Fruit fly (Drosophila melanogaster): Measurements from ENCODE around the gene Hel89B.
A peak's percentile ranks its signal among the peaks of the same experiment; 100 is the strongest.

The Hel89B gene

dm6 chr3R:15983541-15984229 lies 10.6 kb downstream of the Hel89B start (continued):
- TF ChIP-seq MTF-1 (GFP tag; optimal IDR thresholded peaks at IDR 0.05; ENCODE audit: borderline replicate concordance) (peak; percentile 33), ssp (GFP tag; IDR thresholded peaks at IDR 0.05) (no peak), Blimp-1 (GFP tag; optimal IDR thresholded peaks at IDR 0.05) (peak; percentile 62), CG11504 (tag; optimal IDR thresholded peaks at IDR 0.05) (peak; percentile 62), CG9797 (GFP tag; optimal IDR thresholded peaks at IDR 0.05) (no peak), CG13424 (tag; optimal IDR thresholded peaks at IDR 0.05) (peak; percentile 48), CG17361 (GFP tag; IDR thresholded peaks at IDR 0.05) (peak; percentile 51; the same call in 1 of the 3 replicates), CG15269 (tag; optimal IDR thresholded peaks at IDR 0.05) (no peak), Fer1 (GFP tag; optimal IDR thresholded peaks at IDR 0.05) (peak; percentile 10), Asciz (GFP tag; optimal IDR thresholded peaks at IDR 0.05) (peak; percentile 77), Mes4 (GFP tag; optimal IDR thresholded peaks at IDR 0.05) (peak; percentile 7), wek (GFP tag; optimal IDR thresholded peaks at IDR 0.05) (peak; percentile 53), vvl (GFP tag; IDR thresholded peaks at IDR 0.05) (peak; percentile 26; the same call in 1 of the 2 replicates), CG34376 (GFP tag; optimal IDR thresholded peaks at IDR 0.05) (peak; percentile 90), pho (GFP tag; optimal IDR thresholded peaks at IDR 0.05) (no peak), salm (tag; optimal IDR thresholded peaks at IDR 0.05) (peak; percentile 64), Awh (GFP tag; IDR thresholded peaks at IDR 0.05) (0 out of 2 replicates have a peak, but pooled peaks have one; percentile 7), CG10979 (tag; optimal IDR thresholded peaks at IDR 0.05) (peak; percentile 44), CG1233 (GFP tag; optimal IDR thresholded peaks at IDR 0.05) (peak; percentile 31), tap (tag; optimal IDR thresholded peaks at IDR 0.05) (peak; percentile 53), CG31441 (GFP tag; IDR thresholded peaks at IDR 0.05) (peak; percentile 53; the same call in 1 of the 2 replicates), Max (GFP tag; optimal IDR thresholded peaks at IDR 0.05) (peak; percentile 19), zf30C (GFP tag; optimal IDR thresholded peaks at IDR 0.05) (peak; percentile 82), so (GFP tag; IDR thresholded peaks at IDR 0.05) (no peak), CG18599 (GFP tag; optimal IDR thresholded peaks at IDR 0.05) (peak; percentile 8), CG8765 (GFP tag; IDR thresholded peaks at IDR 0.05) (no peak), Rfx (GFP tag; IDR thresholded peaks at IDR 0.05) (no peak), Six4 (GFP tag; optimal IDR thresholded peaks at IDR 0.05) (no peak), phol (tag; optimal IDR thresholded peaks at IDR 0.05) (peak; percentile 9), Camta (GFP tag; optimal IDR thresholded peaks at IDR 0.05) (no peak), fd102C (GFP tag; optimal IDR thresholded peaks at IDR 0.05) (peak; percentile 31), gt (GFP tag; IDR thresholded peaks at IDR 0.05) (no peak), gsb-n (tag; optimal IDR thresholded peaks at IDR 0.05) (peak; percentile 84), ab (GFP tag; optimal IDR thresholded peaks at IDR 0.05) (no peak), Hmr (GFP tag; optimal IDR thresholded peaks at IDR 0.05) (peak; percentile 21), nerfin-1 (tag; optimal IDR thresholded peaks at IDR 0.05) (peak; percentile 24), CG12236 (GFP tag; optimal IDR thresholded peaks at IDR 0.05) (peak; percentile 40), CG7745 (tag; optimal IDR thresholded peaks at IDR 0.05) (peak; percentile 80), dmrt99B (tag; optimal IDR thresholded peaks at IDR 0.05) (peak; percentile 47), CG2129 (GFP tag; IDR thresholded peaks at IDR 0.05; ENCODE audit: partially characterized antibody) (no peak), CG2202 (tag; optimal IDR thresholded peaks at IDR 0.05) (peak; percentile 61), odd (GFP tag; optimal IDR thresholded peaks at IDR 0.05) (peak; percentile 9), CG5180 (GFP tag; optimal IDR thresholded peaks at IDR 0.05) (peak; percentile 15), ci (GFP tag; IDR thresholded peaks at IDR 0.05) (peak; percentile 47; the same call in 1 of the 3 replicates), Side (GFP tag; optimal IDR thresholded peaks at IDR 0.05) (no peak), B-H2 (GFP tag; optimal IDR thresholded peaks at IDR 0.05) (no peak), CG2712 (tag; optimal IDR thresholded peaks at IDR 0.05) (peak; percentile 55), Spps (tag; optimal IDR thresholded peaks at IDR 0.05) (peak; percentile 7)
